Worm (Caenorhabditis elegans) whole organism, L1 larva: Measurements from ENCODE around the gene grd-7.
A peak's percentile ranks its signal among the peaks of the same experiment; 100 is the strongest.

Experiments
- C04F5.9 ChIP-seq: sonication (generic microtip); optimal IDR thresholded peaks from 2 replicates; lab custom pipeline; 2016; ENCODE audit warnings: missing genetic modification characterization, missing compliant biosample characterization
- C34B4.2 ChIP-seq: sonication (generic microtip); optimal IDR thresholded peaks from 2 replicates; lab custom pipeline; 2017; ENCODE audit warnings: mild to moderate bottlenecking, missing genetic modification characterization, missing compliant biosample characterization
- aha-1 ChIP-seq: fragments of 150-350 bp; optimal IDR thresholded peaks from 2 replicates; lab custom pipeline; 2014; ENCODE audit warnings: missing biosample characterization, missing genetic modification characterization
- alr-1 ChIP-seq: fragments of 200-800 bp; sonication (Bioruptor generic); optimal IDR thresholded peaks from 2 replicates; lab custom pipeline; 2018; ENCODE audit warnings: borderline replicate concordance, mild to moderate bottlenecking, missing genetic modification characterization, missing compliant biosample characterization
- blmp-1 ChIP-seq: fragments of 150-350 bp; optimal IDR thresholded peaks from 2 replicates; lab custom pipeline; 2014; ENCODE audit warnings: missing biosample characterization, missing genetic modification characterization
- ceh-63 ChIP-seq: fragments of 200-800 bp; sonication (Bioruptor generic); optimal IDR thresholded peaks from 2 replicates; lab custom pipeline; 2018; ENCODE audit warnings: mild to moderate bottlenecking, missing genetic modification characterization, missing compliant biosample characterization
- ceh-82 ChIP-seq, 3 experiments: fragments of 150-350 bp in 1 of 3; sonication (generic microtip) in 2 of 3; optimal IDR thresholded peaks; 2 replicates each; lab custom pipeline; 2014 to 2017; ENCODE audit warnings: missing biosample characterization in 3 of 3, missing genetic modification characterization in 3 of 3
- ceh-90 ChIP-seq: sonication (generic microtip); optimal IDR thresholded peaks from 2 replicates; lab custom pipeline; 2016; ENCODE audit warnings: missing genetic modification characterization, missing compliant biosample characterization
- dpl-1 ChIP-seq, 3 experiments: fragments of 150-350 bp in 2 of 3; sonication (generic microtip) in 1 of 3; optimal IDR thresholded peaks; 2 replicates each; lab custom pipeline; 2014 to 2017; ENCODE audit warnings: missing biosample characterization in 3 of 3, missing genetic modification characterization in 3 of 3, missing genetic modification reagents in 3 of 3
- dsc-1 ChIP-seq: sonication (generic microtip); optimal IDR thresholded peaks from 2 replicates; lab custom pipeline; 2016; ENCODE audit warnings: mild to moderate bottlenecking, missing genetic modification characterization, missing compliant biosample characterization
- efl-1 ChIP-seq, 4 experiments: fragments of 150-350 bp; optimal IDR thresholded peaks in 3 of 4; peaks in 1 of 4; 1 replicate in 1 of 4; 2 replicates in 3 of 4; lab custom pipeline; 2014; ENCODE audit warnings: missing biosample characterization in 2 of 4, missing genetic modification characterization in 2 of 4, missing genetic modification reagents in 2 of 4
- efl-3 ChIP-seq: fragments of 200-800 bp; sonication (Bioruptor generic); optimal IDR thresholded peaks from 2 replicates; lab custom pipeline; 2018; ENCODE audit warnings: mild to moderate bottlenecking, missing genetic modification characterization, missing compliant biosample characterization
- egl-27 ChIP-seq, 2 experiments: fragments of 150-350 bp in 1 of 2; sonication (generic microtip); optimal IDR thresholded peaks; 3 replicates each; lab custom pipeline; 2017 to 2018; ENCODE audit warnings: missing biosample characterization in 2 of 2, missing genetic modification characterization in 2 of 2, missing genetic modification reagents in 2 of 2
- elt-2 ChIP-seq: sonication (generic microtip); optimal IDR thresholded peaks from 2 replicates; lab custom pipeline; 2016; ENCODE audit warnings: missing genetic modification characterization, mild to moderate bottlenecking, inconsistent platforms, missing compliant biosample characterization, missing genetic modification reagents
- fkh-10 ChIP-seq: sonication (generic microtip); optimal IDR thresholded peaks from 2 replicates; lab custom pipeline; 2017; ENCODE audit warnings: missing biosample characterization, missing genetic modification reagents, missing genetic modification characterization
- fkh-8 ChIP-seq: sonication (generic microtip); optimal IDR thresholded peaks from 2 replicates; lab custom pipeline; 2016; ENCODE audit warnings: mild to moderate bottlenecking, missing genetic modification characterization, missing compliant biosample characterization
- hlh-4 ChIP-seq: sonication (generic microtip); optimal IDR thresholded peaks from 2 replicates; lab custom pipeline; 2016; ENCODE audit warnings: mild to moderate bottlenecking, missing genetic modification characterization, missing compliant biosample characterization
- irx-1 ChIP-seq: sonication (generic microtip); optimal IDR thresholded peaks from 2 replicates; lab custom pipeline; 2016; ENCODE audit warnings: missing genetic modification characterization, missing compliant biosample characterization
- isw-1 ChIP-seq: fragments of 200-800 bp; sonication (Bioruptor generic); IDR thresholded peaks from 2 replicates; pipeline ENCODE4 v1.3.6; 2022; ENCODE audit warnings: missing genetic modification characterization, missing compliant biosample characterization
- jun-1 ChIP-seq: fragments of 150-350 bp; optimal IDR thresholded peaks from 2 replicates; lab custom pipeline; 2014; ENCODE audit warnings: missing biosample characterization, missing genetic modification reagents, missing genetic modification characterization
- lin-14 ChIP-seq: fragments of 200-800 bp; sonication (Bioruptor generic); optimal IDR thresholded peaks from 2 replicates; lab custom pipeline; 2018; ENCODE audit warnings: mild to moderate bottlenecking, missing genetic modification characterization, moderate library complexity, missing compliant biosample characterization
- lin-35 ChIP-seq, 2 experiments: fragments of 150-350 bp; optimal IDR thresholded peaks; 2 replicates each; lab custom pipeline; 2014; ENCODE audit warnings: missing biosample characterization in 2 of 2, missing genetic modification characterization in 2 of 2, missing genetic modification reagents in 2 of 2
- lin-39 ChIP-seq: fragments of 150-350 bp; optimal IDR thresholded peaks from 2 replicates; lab custom pipeline; 2014; ENCODE audit warnings: missing biosample characterization, missing genetic modification reagents, missing genetic modification characterization
- lsy-2 ChIP-seq, 2 experiments: fragments of 150-350 bp; optimal IDR thresholded peaks; 2 replicates each; lab custom pipeline; 2014; ENCODE audit warnings: missing biosample characterization in 2 of 2, missing genetic modification characterization in 2 of 2
- mab-9 ChIP-seq: fragments of 200-800 bp; sonication (Bioruptor generic); IDR thresholded peaks from 2 replicates; pipeline ENCODE4 v1.3.6; 2022; ENCODE audit warnings: missing genetic modification reagents, missing genetic modification characterization, missing compliant biosample characterization
- nhr-12 ChIP-seq: sonication (generic microtip); optimal IDR thresholded peaks from 2 replicates; lab custom pipeline; 2017; ENCODE audit warnings: missing biosample characterization, missing genetic modification characterization
- nhr-237 ChIP-seq: fragments of 150-350 bp; optimal IDR thresholded peaks from 2 replicates; lab custom pipeline; 2014; ENCODE audit warnings: missing biosample characterization, missing genetic modification characterization
- nhr-28 ChIP-seq: fragments of 150-350 bp; optimal IDR thresholded peaks from 2 replicates; lab custom pipeline; 2014; ENCODE audit warnings: missing biosample characterization, missing genetic modification characterization
- nhr-47 ChIP-seq: sonication (generic microtip); optimal IDR thresholded peaks from 2 replicates; lab custom pipeline; 2016; ENCODE audit warnings: mild to moderate bottlenecking, missing genetic modification characterization, moderate library complexity, missing compliant biosample characterization
- nhr-77 ChIP-seq: fragments of 150-350 bp; optimal IDR thresholded peaks from 2 replicates; lab custom pipeline; 2014; ENCODE audit warnings: missing biosample characterization, missing genetic modification characterization
- nhr-84 ChIP-seq: sonication (generic microtip); optimal IDR thresholded peaks from 2 replicates; lab custom pipeline; 2017; ENCODE audit warnings: missing biosample characterization, missing genetic modification characterization
- pqm-1 ChIP-seq: sonication (generic microtip); optimal IDR thresholded peaks from 3 replicates; lab custom pipeline; 2017; ENCODE audit warnings: missing biosample characterization, missing genetic modification characterization
- snpc-4 ChIP-seq: fragments of 150-350 bp; optimal IDR thresholded peaks from 2 replicates; lab custom pipeline; 2014; ENCODE audit warnings: missing biosample characterization, missing genetic modification characterization
- sox-4 ChIP-seq: sonication (generic microtip); optimal IDR thresholded peaks from 2 replicates; lab custom pipeline; 2016; ENCODE audit warnings: missing genetic modification characterization, missing compliant biosample characterization
- tlp-1 ChIP-seq: fragments of 150-350 bp; optimal IDR thresholded peaks from 2 replicates; lab custom pipeline; 2014; ENCODE audit warnings: missing biosample characterization, missing genetic modification characterization
- unc-130 ChIP-seq: fragments of 150-350 bp; optimal IDR thresholded peaks from 2 replicates; lab custom pipeline; 2017; ENCODE audit warnings: missing biosample characterization, missing genetic modification characterization, inconsistent platforms
- unc-30 ChIP-seq: sonication (generic microtip); optimal IDR thresholded peaks from 2 replicates; lab custom pipeline; 2017; ENCODE audit warnings: missing biosample characterization, missing genetic modification characterization
- zag-1 ChIP-seq: fragments of 150-350 bp; optimal IDR thresholded peaks from 2 replicates; lab custom pipeline; 2014; ENCODE audit warnings: missing biosample characterization, missing genetic modification characterization
- zip-4 ChIP-seq: fragments of 200-800 bp; sonication (Bioruptor generic); optimal IDR thresholded peaks from 2 replicates; lab custom pipeline; 2018; ENCODE audit warnings: mild to moderate bottlenecking, missing genetic modification characterization, moderate library complexity, missing compliant biosample characterization
- ztf-4 ChIP-seq: fragments of 150-350 bp; optimal IDR thresholded peaks from 2 replicates; lab custom pipeline; 2014; ENCODE audit warnings: missing biosample characterization, missing genetic modification characterization

Gene grd-7

ce11 chrX:7296310-7296709 is 27.0 kb upstream of the grd-7 start:
- TF ChIP-seq fkh-10 (GFP tag; lab: Kevin White, UChicago): no peak
- no peak for TF ChIP-seq lin-35 (GFP tag; optimal IDR thresholded peaks at IDR 0.05; lab: Kevin White, UChicago)
- no peak for TF ChIP-seq alr-1
- TF ChIP-seq nhr-47 (tag; lab: Kevin White, UChicago): no peak
- TF ChIP-seq nhr-237 (tag; lab: Kevin White, UChicago): no peak
- no peak for TF ChIP-seq ceh-63 (GFP tag; lab: Kevin White, UChicago)
- TF ChIP-seq ceh-90 (tag; lab: Kevin White, UChicago): no peak
- no peak for TF ChIP-seq nhr-84
- TF ChIP-seq fkh-8 (tag; lab: Kevin White, UChicago): no peak
- TF ChIP-seq zag-1: no peak
- TF ChIP-seq sox-4 (tag; lab: Kevin White, UChicago): no peak
- TF ChIP-seq isw-1: no peak
- TF ChIP-seq zip-4 (GFP tag; lab: Kevin White, UChicago): no peak
- no peak for TF ChIP-seq snpc-4
- TF ChIP-seq jun-1: no peak
- no peak for TF ChIP-seq nhr-28 (tag; lab: Kevin White, UChicago)
- no peak for TF ChIP-seq blmp-1 (tag; lab: Kevin White, UChicago)
- no peak for TF ChIP-seq egl-27 (tag; optimal IDR thresholded peaks at IDR 0.05; lab: Kevin White, UChicago)
- TF ChIP-seq ztf-4 (tag; lab: Kevin White, UChicago): no peak
- TF ChIP-seq, all 84 proteins: peak for 0

ce11 chrX:7291810-7292209 is 22.5 kb upstream of the grd-7 start, which contains the start of gene lron-7:
Gene lron-7 (plus strand): TSS chrX:7292132.
- peak in 1 of 2 experiments; percentile 21 for TF ChIP-seq lin-35 (GFP tag; optimal IDR thresholded peaks at IDR 0.05; lab: Kevin White, UChicago)
- no peak for TF ChIP-seq aha-1 (tag; lab: Kevin White, UChicago)
- no peak for TF ChIP-seq efl-1 (optimal IDR thresholded peaks at IDR 0.05; lab: Kevin White, UChicago)
- TF ChIP-seq efl-1 (GFP tag; optimal IDR thresholded peaks at IDR 0.05 in 1 of 2; lab: Kevin White, UChicago): peak in 1 of 2 experiments; percentile 62
- TF ChIP-seq elt-2 (tag; lab: Kevin White, UChicago): peak; percentile 31

DNA sequence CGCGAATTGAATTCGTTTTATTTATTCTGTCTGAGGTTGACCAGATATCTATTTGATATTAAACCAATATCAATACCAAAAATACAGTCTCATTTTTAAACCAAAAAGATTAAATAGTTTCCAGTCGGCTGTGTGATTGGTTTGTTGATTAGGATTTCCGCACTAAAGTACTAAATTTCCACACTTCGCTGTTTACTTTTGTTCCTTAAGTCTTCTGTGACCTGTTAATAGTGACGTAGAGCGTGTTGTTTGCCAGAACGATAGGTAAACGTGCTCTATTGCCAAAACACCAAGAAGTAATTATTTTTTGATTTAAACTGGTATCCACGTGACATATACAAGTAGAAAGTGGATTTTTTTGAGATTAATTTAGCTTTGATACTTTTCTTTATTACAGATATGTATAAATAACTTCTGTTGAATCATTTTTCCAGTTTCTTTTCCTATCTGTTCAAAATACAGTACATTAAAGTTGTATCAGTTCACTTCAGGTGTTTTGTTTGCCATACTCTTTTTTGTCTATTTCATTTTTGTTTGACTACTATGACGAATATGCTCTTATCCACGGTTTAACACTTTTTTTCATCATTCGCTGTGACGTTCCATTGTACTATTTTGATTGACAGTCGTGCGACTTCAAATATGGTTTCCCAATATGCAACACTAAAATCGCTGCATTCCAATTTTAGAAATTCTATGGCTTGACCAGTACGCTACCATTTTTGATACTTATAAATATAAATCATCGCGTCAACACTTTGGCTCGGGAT is 21.8 kb upstream of the grd-7 start:
- no peak for TF ChIP-seq unc-130
- TF ChIP-seq irx-1: peak; percentile 21
- TF ChIP-seq nhr-77 (tag; lab: Kevin White, UChicago): peak; percentile 18
- TF ChIP-seq sox-4 (tag; lab: Kevin White, UChicago): no peak
- TF ChIP-seq lin-39: no peak
- no peak for TF ChIP-seq ceh-82 (tag; optimal IDR thresholded peaks at IDR 0.05; lab: Kevin White, UChicago)
- TF ChIP-seq pqm-1 (tag; lab: Kevin White, UChicago): no peak
- TF ChIP-seq lin-35 (GFP tag; optimal IDR thresholded peaks at IDR 0.05; lab: Kevin White, UChicago): no peak
- TF ChIP-seq C34B4.2 (tag; lab: Kevin White, UChicago): no peak
- TF ChIP-seq C04F5.9: no peak
- TF ChIP-seq dsc-1 (tag; lab: Kevin White, UChicago): no peak
- no peak for TF ChIP-seq efl-3 (GFP tag; lab: Kevin White, UChicago)
- TF ChIP-seq jun-1: no peak
- TF ChIP-seq efl-1 (optimal IDR thresholded peaks at IDR 0.05; lab: Kevin White, UChicago): no peak
- peak in 1 of 2 experiments; percentile 27 for TF ChIP-seq efl-1 (GFP tag; optimal IDR thresholded peaks at IDR 0.05 in 1 of 2; lab: Kevin White, UChicago)
- no peak for TF ChIP-seq dpl-1 (GFP tag; optimal IDR thresholded peaks at IDR 0.05; lab: Kevin White, UChicago)
- TF ChIP-seq unc-30 (tag; lab: Kevin White, UChicago): no peak
- no peak for TF ChIP-seq mab-9 (GFP tag; lab: Robert Waterston, UW)
- TF ChIP-seq nhr-12 (tag; lab: Kevin White, UChicago): no peak
- no peak for TF ChIP-seq tlp-1 (tag; lab: Kevin White, UChicago)
- TF ChIP-seq elt-2 (tag; lab: Kevin White, UChicago): no peak
- TF ChIP-seq hlh-4 (tag; lab: Kevin White, UChicago): no peak
- TF ChIP-seq lsy-2 (tag; optimal IDR thresholded peaks at IDR 0.05; lab: Kevin White, UChicago): peak in 1 of 2 experiments; percentile 3
- peak; percentile 31 for TF ChIP-seq lin-14 (GFP tag; lab: Kevin White, UChicago)
